Fruit fly (Drosophila melanogaster) whole organism, embryonic: Measurements from ENCODE around the gene mRRF2.

ENCODE experiments used
- Atf3 ChIP-seq: fragments of 200-800 bp; sonication (Bioruptor generic); optimal IDR thresholded peaks from 3 replicates; lab custom pipeline; 2016; ENCODE audit warnings: missing biosample characterization, missing genetic modification characterization
- CG11093 ChIP-seq: fragments of 200-800 bp; sonication (Bioruptor generic); IDR thresholded peaks from 3 replicates; pipeline ENCODE4 v1.3.6; 2022; ENCODE audit warnings: missing biosample characterization, missing genetic modification characterization
- CG11398 ChIP-seq: fragments of 200-800 bp; sonication (Bioruptor generic); optimal IDR thresholded peaks from 2 replicates; lab custom pipeline; 2016; ENCODE audit warnings: missing biosample characterization, missing genetic modification characterization
- CG11504 ChIP-seq: fragments of 200-800 bp; sonication (Bioruptor generic); optimal IDR thresholded peaks from 3 replicates; lab custom pipeline; 2019; ENCODE audit warnings: missing biosample characterization, mild to moderate bottlenecking, missing genetic modification characterization, moderate library complexity
- CG12391 ChIP-seq: fragments of 200-800 bp; sonication (Bioruptor generic); optimal IDR thresholded peaks from 3 replicates; lab custom pipeline; 2018; ENCODE audit warnings: missing biosample characterization, mild to moderate bottlenecking, missing genetic modification characterization, moderate library complexity
- CG14710 ChIP-seq: fragments of 200-800 bp; sonication (Bioruptor generic); optimal IDR thresholded peaks from 3 replicates; lab custom pipeline; 2019; ENCODE audit warnings: missing biosample characterization, mild to moderate bottlenecking, missing genetic modification characterization, moderate library complexity
- CG17328 ChIP-seq: fragments of 200-800 bp; sonication (Bioruptor generic); IDR thresholded peaks from 2 replicates; pipeline ENCODE4 v1.3.6; 2022; ENCODE audit warnings: missing biosample characterization, missing genetic modification characterization
- CG17361 ChIP-seq: fragments of 200-800 bp; sonication (Bioruptor generic); IDR thresholded peaks from 3 replicates; pipeline ENCODE4 v1.3.6; 2022; ENCODE audit warnings: missing biosample characterization, missing genetic modification characterization
- CG30403 ChIP-seq: fragments of 200-800 bp; sonication (Bioruptor generic); optimal IDR thresholded peaks from 3 replicates; lab custom pipeline; 2016; ENCODE audit warnings: missing biosample characterization, missing genetic modification characterization
- CG4282 ChIP-seq: fragments of 200-800 bp; sonication (Bioruptor generic); optimal IDR thresholded peaks from 2 replicates; lab custom pipeline; 2016; ENCODE audit warnings: missing biosample characterization, missing genetic modification characterization
- CG4424 ChIP-seq: fragments of 200-800 bp; sonication (Bioruptor generic); optimal IDR thresholded peaks from 3 replicates; lab custom pipeline; 2016; ENCODE audit warnings: missing biosample characterization, missing genetic modification characterization
- CG5245 ChIP-seq: fragments of 200-800 bp; sonication (Bioruptor generic); optimal IDR thresholded peaks from 3 replicates; lab custom pipeline; 2016; ENCODE audit warnings: missing biosample characterization, missing genetic modification characterization
- CG7745 ChIP-seq: fragments of 200-800 bp; sonication (Bioruptor generic); optimal IDR thresholded peaks from 2 replicates; lab custom pipeline; 2018; ENCODE audit warnings: missing biosample characterization, mild to moderate bottlenecking, missing genetic modification characterization, moderate library complexity
- CG8281 ChIP-seq: fragments of 200-800 bp; sonication (Bioruptor generic); optimal IDR thresholded peaks from 2 replicates; lab custom pipeline; 2018; ENCODE audit warnings: missing biosample characterization, mild to moderate bottlenecking, missing genetic modification characterization, moderate library complexity
- CG9215 ChIP-seq: fragments of 200-800 bp; sonication (Bioruptor generic); IDR thresholded peaks from 2 replicates; pipeline ENCODE4 v1.3.6; 2022; ENCODE audit warnings: missing biosample characterization, missing genetic modification characterization
- CG9437 ChIP-seq: fragments of 200-800 bp; sonication (Bioruptor generic); optimal IDR thresholded peaks from 2 replicates; lab custom pipeline; 2018; ENCODE audit warnings: missing biosample characterization, mild to moderate bottlenecking, missing genetic modification characterization
- Deaf1 ChIP-seq: fragments of 200-800 bp; optimal IDR thresholded peaks from 3 replicates; lab custom pipeline; 2019; ENCODE audit warnings: missing biosample characterization, mild to moderate bottlenecking, missing genetic modification characterization, moderate library complexity
- Drgx ChIP-seq: fragments of 200-800 bp; sonication (Bioruptor generic); IDR thresholded peaks from 2 replicates; pipeline ENCODE4 v1.3.6; 2022; ENCODE audit warnings: missing biosample characterization, missing genetic modification characterization
- Fer1 ChIP-seq: fragments of 200-800 bp; sonication (Bioruptor generic); optimal IDR thresholded peaks from 2 replicates; lab custom pipeline; 2017; ENCODE audit warnings: missing biosample characterization, mild to moderate bottlenecking, missing genetic modification characterization
- HmgD ChIP-seq: fragments of 200-800 bp; sonication (Bioruptor generic); optimal IDR thresholded peaks from 3 replicates; lab custom pipeline; 2016; ENCODE audit warnings: missing biosample characterization, missing genetic modification characterization
- Hr39 ChIP-seq: fragments of >200 bp; optimal IDR thresholded peaks from 2 replicates; lab custom pipeline; 2017
- Max ChIP-seq: fragments of 200-800 bp; sonication (Bioruptor generic); optimal IDR thresholded peaks from 2 replicates; lab custom pipeline; 2016; ENCODE audit warnings: missing biosample characterization, mild to moderate bottlenecking, missing genetic modification characterization
- Meics ChIP-seq: fragments of 200-800 bp; sonication (Bioruptor generic); optimal IDR thresholded peaks from 2 replicates; lab custom pipeline; 2017; ENCODE audit warnings: missing biosample characterization, mild to moderate bottlenecking, missing genetic modification characterization
- Oli ChIP-seq: fragments of 200-800 bp; sonication (Bioruptor generic); optimal IDR thresholded peaks from 2 replicates; lab custom pipeline; 2018; ENCODE audit warnings: missing biosample characterization, mild to moderate bottlenecking, missing genetic modification characterization, moderate library complexity
- Pdp1 ChIP-seq, 2 experiments: fragments of 200-800 bp; sonication (Bioruptor generic); optimal IDR thresholded peaks; 3 replicates each; lab custom pipeline; 2016; ENCODE audit warnings: missing biosample characterization in 2 of 2, missing genetic modification characterization in 2 of 2, mild to moderate bottlenecking in 1 of 2, moderate library complexity in 1 of 2
- ash1 ChIP-seq: fragments of 200-800 bp; sonication (Bioruptor generic); optimal IDR thresholded peaks from 2 replicates; lab custom pipeline; 2018; ENCODE audit warnings: missing biosample characterization, mild to moderate bottlenecking, missing genetic modification characterization
- crp ChIP-seq, 2 experiments: fragments of 200-800 bp; sonication (Bioruptor generic); optimal IDR thresholded peaks; 2 replicates in 1 of 2; 3 replicates in 1 of 2; lab custom pipeline; 2017; ENCODE audit warnings: missing biosample characterization in 2 of 2, missing genetic modification characterization in 2 of 2, mild to moderate bottlenecking in 1 of 2, moderate library complexity in 1 of 2
- dati ChIP-seq: fragments of 200-800 bp; sonication (Bioruptor generic); IDR thresholded peaks from 2 replicates; pipeline ENCODE4 v1.3.6; 2022; ENCODE audit warnings: missing biosample characterization, missing genetic modification characterization
- dm ChIP-seq: fragments of 200-800 bp; sonication (Bioruptor generic); optimal IDR thresholded peaks from 3 replicates; lab custom pipeline; 2016; ENCODE audit warnings: missing biosample characterization, missing genetic modification characterization
- ems ChIP-seq: fragments of 200-800 bp; sonication (Bioruptor generic); optimal IDR thresholded peaks from 3 replicates; lab custom pipeline; 2016; ENCODE audit warnings: missing biosample characterization, missing genetic modification characterization
- ewg ChIP-seq: fragments of 200-800 bp; sonication (Bioruptor generic); optimal IDR thresholded peaks from 3 replicates; lab custom pipeline; 2017; ENCODE audit warnings: mild to moderate bottlenecking, missing biosample characterization, missing genetic modification reagents, missing genetic modification characterization
- ftz-f1 ChIP-seq: fragments of 200-800 bp; sonication (Bioruptor generic); optimal IDR thresholded peaks from 2 replicates; lab custom pipeline; 2016; ENCODE audit warnings: missing biosample characterization, missing genetic modification characterization
- gcm ChIP-seq: fragments of 200-800 bp; sonication (Bioruptor generic); optimal IDR thresholded peaks from 2 replicates; lab custom pipeline; 2019; ENCODE audit warnings: missing biosample characterization, mild to moderate bottlenecking, missing genetic modification characterization, moderate library complexity
- gem ChIP-seq: fragments of 200-800 bp; sonication (Bioruptor generic); optimal IDR thresholded peaks from 2 replicates; lab custom pipeline; 2019; ENCODE audit warnings: missing biosample characterization, mild to moderate bottlenecking, missing genetic modification characterization, moderate library complexity
- hkb ChIP-seq, 2 experiments: fragments of 200-800 bp in 1 of 2; fragments of >200 bp in 1 of 2; sonication (Bioruptor generic) in 1 of 2; IDR thresholded peaks in 1 of 2; optimal IDR thresholded peaks in 1 of 2; 2 replicates each; pipeline versions ENCODE4 v1.3.6 to Lab custom; 2017 to 2022; ENCODE audit warnings: missing biosample characterization in 1 of 2, missing genetic modification characterization in 1 of 2
- ken ChIP-seq: fragments of 200-800 bp; sonication (Bioruptor generic); IDR thresholded peaks from 3 replicates; pipeline ENCODE4 v1.3.6; 2022; ENCODE audit warnings: missing biosample characterization, missing genetic modification characterization
- klu ChIP-seq: fragments of 200-800 bp; sonication (Bioruptor generic); IDR thresholded peaks from 2 replicates; pipeline ENCODE4 v1.3.6; 2022; ENCODE audit warnings: missing biosample characterization, missing genetic modification characterization
- mirr ChIP-seq: fragments of 200-800 bp; sonication (Bioruptor generic); optimal IDR thresholded peaks from 3 replicates; lab custom pipeline; 2018; ENCODE audit warnings: missing biosample characterization, mild to moderate bottlenecking, missing genetic modification characterization
- nau ChIP-seq: fragments of 200-800 bp; sonication (Bioruptor generic); optimal IDR thresholded peaks from 3 replicates; lab custom pipeline; 2017; ENCODE audit warnings: missing biosample characterization, mild to moderate bottlenecking, missing genetic modification characterization, missing genetic modification reagents
- nom ChIP-seq: fragments of 200-800 bp; sonication (Bioruptor generic); optimal IDR thresholded peaks from 2 replicates; lab custom pipeline; 2017; ENCODE audit warnings: missing biosample characterization, missing genetic modification characterization, mild to moderate bottlenecking, moderate library complexity, missing genetic modification reagents
- pan ChIP-seq, 4 experiments: fragments of >200 bp in 3 of 4; fragments of 200-800 bp in 1 of 4; sonication (Bioruptor generic) in 1 of 4; optimal IDR thresholded peaks in 3 of 4; IDR thresholded peaks in 1 of 4; 2 replicates each; pipeline versions ENCODE4 v1.3.6 to Lab custom; 2017 to 2022; ENCODE audit warnings: missing biosample characterization in 2 of 4, missing genetic modification characterization in 2 of 4, mixed read lengths in 1 of 4
- pum ChIP-seq: fragments of 200-800 bp; sonication (Bioruptor generic); optimal IDR thresholded peaks from 2 replicates; lab custom pipeline; 2016; ENCODE audit warnings: missing biosample characterization, missing genetic modification characterization
- rib ChIP-seq: fragments of 200-800 bp; sonication (Bioruptor generic); IDR thresholded peaks from 2 replicates; pipeline ENCODE4 v1.3.6; 2022; ENCODE audit warnings: missing biosample characterization, missing genetic modification characterization
- sens-2 ChIP-seq: fragments of 200-800 bp; sonication (Bioruptor generic); IDR thresholded peaks from 2 replicates; pipeline ENCODE4 v1.3.6; 2022; ENCODE audit warnings: missing biosample characterization, missing genetic modification characterization
- shn ChIP-seq: fragments of 200-800 bp; sonication (Bioruptor generic); optimal IDR thresholded peaks from 3 replicates; lab custom pipeline; 2016; ENCODE audit warnings: missing biosample characterization, missing genetic modification characterization
- sim ChIP-seq: fragments of 200-800 bp; sonication (Bioruptor generic); IDR thresholded peaks from 2 replicates; pipeline ENCODE4 v1.3.6; 2022; ENCODE audit warnings: missing biosample characterization, missing genetic modification characterization
- unpg ChIP-seq: fragments of 200-800 bp; sonication (Bioruptor generic); optimal IDR thresholded peaks from 3 replicates; lab custom pipeline; 2018; ENCODE audit warnings: missing biosample characterization, mild to moderate bottlenecking, missing genetic modification characterization, moderate library complexity
- vvl ChIP-seq: fragments of 200-800 bp; sonication (Bioruptor generic); IDR thresholded peaks from 2 replicates; pipeline ENCODE4 v1.3.6; 2022; ENCODE audit warnings: missing biosample characterization, missing genetic modification characterization
- wek ChIP-seq: fragments of 200-800 bp; sonication (Bioruptor generic); optimal IDR thresholded peaks from 3 replicates; lab custom pipeline; 2018; ENCODE audit warnings: missing biosample characterization, mild to moderate bottlenecking, missing genetic modification characterization, moderate library complexity
- zf30C ChIP-seq: fragments of 200-800 bp; sonication (Bioruptor generic); optimal IDR thresholded peaks from 3 replicates; lab custom pipeline; 2018; ENCODE audit warnings: missing biosample characterization, mild to moderate bottlenecking, missing genetic modification characterization

Gene mRRF2

DNA sequence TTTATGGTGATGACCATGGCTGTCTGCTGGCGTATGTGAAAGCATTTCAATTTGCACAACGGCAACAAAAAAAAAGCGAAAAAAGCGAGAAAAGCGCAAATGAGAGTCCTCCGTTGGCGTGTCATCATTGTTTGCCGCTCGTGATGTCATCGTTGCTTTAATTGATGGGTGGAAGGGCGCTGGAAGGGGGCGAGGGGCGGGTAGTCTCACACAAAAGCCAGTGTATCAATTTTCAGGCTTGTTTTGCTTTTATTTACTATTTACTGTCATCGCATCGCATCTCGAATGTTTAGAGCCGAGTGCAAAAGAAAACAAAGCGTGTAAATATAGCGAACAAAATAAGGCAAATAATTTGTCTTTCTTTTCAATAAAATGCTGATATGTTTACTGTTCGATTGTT is 24.2 kb upstream of the mRRF2 start (continued):
- TF ChIP-seq CG11398 (GFP tag; lab: Kevin White, UChicago) (no peak), Atf3 (peak; percentile 29), ems (GFP tag; lab: Kevin White, UChicago) (no peak), ewg (GFP tag; lab: Kevin White, UChicago) (peak; percentile 35), klu (no peak), CG11504 (tag; lab: Kevin White, UChicago) (peak; percentile 65), CG9215 (GFP tag; lab: Robert Waterston, UW) (no peak), nom (GFP tag; lab: Kevin White, UChicago) (peak; percentile 56), CG17361 (GFP tag; lab: Robert Waterston, UW) (peak; percentile 47; the same call in 2 of the 3 replicates), ash1 (GFP tag; lab: Kevin White, UChicago) (no peak), Pdp1 (GFP tag; optimal IDR thresholded peaks at IDR 0.05; lab: Kevin White, UChicago) (no peak), CG9437 (GFP tag; lab: Kevin White, UChicago) (no peak), CG30403 (GFP tag; lab: Kevin White, UChicago) (no peak), pan (optimal IDR thresholded peaks at IDR 0.05; lab: Kevin White, UChicago) (no peak), pan (GFP tag; optimal IDR thresholded peaks at IDR 0.05 in 1 of 2, IDR thresholded peaks at IDR 0.05 in 1 of 2) (peak in 1 of 2 experiments; percentile 50), Meics (GFP tag; lab: Kevin White, UChicago) (peak; percentile 18), crp (GFP tag; optimal IDR thresholded peaks at IDR 0.05; lab: Kevin White, UChicago) (no peak), CG7745 (peak; percentile 27), shn (no peak), Oli (tag; lab: Kevin White, UChicago) (peak; percentile 28), Drgx (GFP tag; lab: Robert Waterston, UW) (peak; percentile 42; the same call in 1 of the 2 replicates), Hr39 (lab: Kevin White, UChicago) (no peak), HmgD (GFP tag; lab: Kevin White, UChicago) (no peak), gcm (GFP tag; lab: Kevin White, UChicago) (peak; percentile 27), unpg (GFP tag; lab: Kevin White, UChicago) (peak; percentile 58), wek (GFP tag; lab: Kevin White, UChicago) (peak; percentile 74), Max (no peak), pum (GFP tag; lab: Kevin White, UChicago) (no peak), gem (tag; lab: Kevin White, UChicago) (peak; percentile 64), mirr (no peak), CG5245 (GFP tag; lab: Kevin White, UChicago) (no peak), ftz-f1 (GFP tag; lab: Kevin White, UChicago) (no peak), hkb (optimal IDR thresholded peaks at IDR 0.05; lab: Kevin White, UChicago) (no peak), hkb (GFP tag; IDR thresholded peaks at IDR 0.05; lab: Robert Waterston, UW) (peak; percentile 31; the same call in 1 of the 2 replicates), CG17328 (no peak), CG11093 (no peak), nau (GFP tag; lab: Kevin White, UChicago) (peak; percentile 69), CG8281 (tag; lab: Kevin White, UChicago) (peak; percentile 32), Fer1 (GFP tag; lab: Kevin White, UChicago) (peak; percentile 27), dm (GFP tag; lab: Kevin White, UChicago) (no peak), rib (GFP tag; lab: Robert Waterston, UW) (no peak), CG4282 (GFP tag; lab: Kevin White, UChicago) (no peak), CG12391 (tag; lab: Kevin White, UChicago) (peak; percentile 29), CG4424 (GFP tag; lab: Kevin White, UChicago) (peak; percentile 14), vvl (GFP tag; lab: Robert Waterston, UW) (peak; percentile 30; the same call in 1 of the 2 replicates), ken (GFP tag; lab: Robert Waterston, UW) (no peak), zf30C (no peak), Deaf1 (tag; lab: Kevin White, UChicago) (no peak), sim (GFP tag; lab: Robert Waterston, UW) (peak; percentile 32; the same call in 1 of the 2 replicates), dati (GFP tag; lab: Robert Waterston, UW) (no peak), sens-2 (GFP tag; lab: Robert Waterston, UW) (no peak), CG14710 (tag; lab: Kevin White, UChicago) (peak; percentile 48)
